Fruit fly (Drosophila melanogaster) whole organism, pupa: ENCODE results near the gene Tengl3.
A peak's percentile ranks its signal among the peaks of the same experiment; 100 is the strongest.

ENCODE experiments used
- CG10348 ChIP-seq: fragments of 200-800 bp; sonication (Bioruptor generic); IDR thresholded peaks from 2 replicates; pipeline ENCODE4 v1.3.6; 2022; ENCODE audit warnings: missing biosample characterization, missing genetic modification characterization
- CG12605 ChIP-seq: fragments of 200-800 bp; sonication (Bioruptor generic); IDR thresholded peaks from 2 replicates; pipeline ENCODE4 v1.3.6; 2022; ENCODE audit warnings: missing biosample characterization, missing genetic modification characterization
- CG13204 ChIP-seq: fragments of 200-800 bp; sonication (Bioruptor generic); optimal IDR thresholded peaks from 2 replicates; lab custom pipeline; 2018; ENCODE audit warnings: missing biosample characterization, mild to moderate bottlenecking, missing genetic modification characterization, moderate library complexity
- CG14655 ChIP-seq: fragments of 200-800 bp; sonication (Bioruptor generic); optimal IDR thresholded peaks from 3 replicates; lab custom pipeline; 2017; ENCODE audit warnings: mild to moderate bottlenecking, missing biosample characterization, missing genetic modification reagents, missing genetic modification characterization
- CG15710 ChIP-seq: fragments of 200-800 bp; sonication (Bioruptor generic); optimal IDR thresholded peaks from 2 replicates; lab custom pipeline; 2018; ENCODE audit warnings: missing biosample characterization, mild to moderate bottlenecking, missing genetic modification characterization, moderate library complexity
- CG17806 ChIP-seq: fragments of 200-800 bp; sonication (Bioruptor generic); optimal IDR thresholded peaks from 2 replicates; lab custom pipeline; 2018; ENCODE audit warnings: missing biosample characterization, mild to moderate bottlenecking, missing genetic modification characterization, moderate library complexity
- CG32121 ChIP-seq: fragments of 200-800 bp; sonication (Bioruptor generic); IDR thresholded peaks from 2 replicates; pipeline ENCODE4 v1.3.6; 2022; ENCODE audit warnings: missing biosample characterization, missing genetic modification characterization
- CG34367 ChIP-seq: fragments of 200-800 bp; sonication (Bioruptor generic); optimal IDR thresholded peaks from 2 replicates; lab custom pipeline; 2018; ENCODE audit warnings: missing biosample characterization, mild to moderate bottlenecking, missing genetic modification characterization
- CG4496 ChIP-seq: fragments of 200-800 bp; sonication (Bioruptor generic); IDR thresholded peaks from 3 replicates; pipeline ENCODE4 v1.3.6; 2022; ENCODE audit warnings: missing biosample characterization, missing genetic modification characterization
- CG8159 ChIP-seq: fragments of 200-800 bp; sonication (Bioruptor generic); optimal IDR thresholded peaks from 3 replicates; lab custom pipeline; 2018; ENCODE audit warnings: missing biosample characterization, mild to moderate bottlenecking, missing genetic modification characterization, moderate library complexity
- CG8301 ChIP-seq: fragments of 200-800 bp; sonication (Bioruptor generic); optimal IDR thresholded peaks from 2 replicates; lab custom pipeline; 2018; ENCODE audit warnings: missing biosample characterization, mild to moderate bottlenecking, missing genetic modification characterization
- CG9948 ChIP-seq: fragments of 200-800 bp; sonication (Bioruptor generic); optimal IDR thresholded peaks from 2 replicates; lab custom pipeline; 2018; ENCODE audit warnings: missing biosample characterization, mild to moderate bottlenecking, missing genetic modification characterization, moderate library complexity
- D1 ChIP-seq: fragments of 200-800 bp; sonication (Bioruptor generic); optimal IDR thresholded peaks from 2 replicates; lab custom pipeline; 2018; ENCODE audit warnings: missing biosample characterization, mild to moderate bottlenecking, missing genetic modification characterization, moderate library complexity
- EcR ChIP-seq: fragments of 200-800 bp; sonication (Bioruptor generic); optimal IDR thresholded peaks from 3 replicates; lab custom pipeline; 2019; ENCODE audit warnings: missing biosample characterization, missing genetic modification characterization, mild to moderate bottlenecking, moderate library complexity, missing genetic modification reagents
- Ets98B ChIP-seq: fragments of 200-800 bp; sonication (Bioruptor generic); IDR thresholded peaks from 2 replicates; pipeline ENCODE4 v1.3.6; 2022; ENCODE audit warnings: missing biosample characterization, missing genetic modification characterization
- Pif1A ChIP-seq: fragments of 200-800 bp; sonication (Bioruptor generic); optimal IDR thresholded peaks from 3 replicates; lab custom pipeline; 2016; ENCODE audit warnings: missing biosample characterization, missing genetic modification characterization
- Pif1B ChIP-seq: fragments of 200-800 bp; sonication (Bioruptor generic); optimal IDR thresholded peaks from 3 replicates; lab custom pipeline; 2016; ENCODE audit warnings: missing biosample characterization, missing genetic modification characterization
- Snoo ChIP-seq: fragments of 200-800 bp; sonication (Bioruptor generic); optimal IDR thresholded peaks from 3 replicates; lab custom pipeline; 2017; ENCODE audit warnings: missing biosample characterization, mild to moderate bottlenecking, missing genetic modification characterization, inconsistent platforms
- fd96Ca ChIP-seq: fragments of 200-800 bp; sonication (Bioruptor generic); IDR thresholded peaks from 3 replicates; pipeline ENCODE4 v1.3.6; 2022; ENCODE audit warnings: missing biosample characterization, missing genetic modification characterization
- gl ChIP-seq: fragments of 200-800 bp; sonication (Bioruptor generic); optimal IDR thresholded peaks from 2 replicates; lab custom pipeline; 2018; ENCODE audit warnings: missing biosample characterization, mild to moderate bottlenecking, missing genetic modification characterization
- rn ChIP-seq: fragments of 200-800 bp; sonication (Bioruptor generic); IDR thresholded peaks from 2 replicates; pipeline ENCODE4 v1.3.6; 2022; ENCODE audit warnings: missing biosample characterization, missing genetic modification characterization

Tengl3 gene

DNA sequence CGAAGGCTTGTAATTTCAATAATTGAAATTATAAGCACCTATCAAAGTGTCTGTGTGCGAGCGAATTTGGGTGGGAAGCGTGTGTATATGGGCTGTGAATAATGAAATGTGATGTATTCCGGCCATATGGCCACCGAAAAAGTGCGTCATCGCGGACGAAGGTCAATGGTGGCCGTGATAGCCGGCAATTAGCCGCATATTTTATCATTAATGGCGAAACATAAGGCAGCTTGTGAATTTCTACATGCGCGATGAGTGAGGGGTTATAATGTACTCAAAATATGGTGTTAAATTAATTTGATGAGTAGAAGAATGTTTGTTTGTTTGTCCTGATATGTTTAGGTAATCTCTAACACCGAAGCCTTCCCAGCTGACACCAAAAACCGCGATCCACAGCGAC lies 46.6 kb downstream of the Tengl3 start:
- TF ChIP-seq EcR (GFP tag; lab: Kevin White, UChicago) (no peak), CG12605 (GFP tag; lab: Robert Waterston, UW) (no peak), CG4496 (GFP tag; lab: Robert Waterston, UW) (no peak), CG8159 (no peak), rn (GFP tag; lab: Robert Waterston, UW) (no peak), Pif1A (GFP tag; lab: Kevin White, UChicago) (no peak), D1 (tag; lab: Kevin White, UChicago) (no peak), CG8301 (no peak), CG17806 (tag; lab: Kevin White, UChicago) (no peak), CG10348 (GFP tag; lab: Robert Waterston, UW) (no peak)
- TF ChIP-seq, all 21 proteins: peak for 0

DNA sequence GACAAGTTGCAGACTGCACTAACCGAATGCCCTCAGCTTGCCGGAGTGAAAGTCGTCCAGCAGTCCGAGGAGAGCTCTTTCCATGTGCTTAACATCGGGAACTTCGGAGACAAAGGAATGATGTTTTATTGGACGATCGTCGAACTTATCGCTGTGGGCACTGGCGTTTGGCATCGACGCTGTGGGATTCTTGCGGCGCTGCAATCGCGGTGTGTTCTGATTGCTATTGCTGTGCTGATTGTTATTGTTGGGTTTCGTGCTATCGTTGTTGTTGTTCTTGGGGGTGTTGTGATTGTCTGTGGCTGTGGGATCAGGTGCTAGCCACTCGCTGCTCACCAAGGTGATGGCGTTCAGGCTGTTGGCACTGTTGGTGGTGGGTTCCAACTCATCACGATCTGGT lies 47.4 kb downstream of the Tengl3 start:
- no peak for TF ChIP-seq CG13204 (GFP tag; lab: Kevin White, UChicago)
- TF ChIP-seq CG15710 (tag; lab: Kevin White, UChicago) = no peak
- no peak for TF ChIP-seq CG8159
- TF ChIP-seq CG17806 (tag; lab: Kevin White, UChicago) = no peak
- TF ChIP-seq, all 21 proteins: peak for 0

DNA sequence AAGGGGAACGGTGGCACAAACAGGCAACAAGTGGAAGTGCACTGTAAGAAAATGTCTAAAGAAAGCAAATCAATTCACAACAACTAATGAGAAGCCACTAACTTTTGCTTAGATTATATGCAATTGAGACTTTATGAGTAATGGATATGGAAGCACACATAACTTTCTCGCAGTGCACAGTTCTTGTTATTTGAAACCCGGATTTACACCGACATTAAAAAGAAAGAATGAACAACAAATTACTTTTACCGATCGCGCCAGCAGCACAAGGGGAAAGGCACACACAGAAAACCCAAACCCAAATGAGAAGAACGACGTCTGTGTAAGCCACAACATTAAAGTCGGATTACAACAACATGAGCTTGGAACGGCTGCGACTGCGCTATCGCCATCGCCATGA lies 49.0 kb downstream of the Tengl3 start:
- TF ChIP-seq CG8301 (peak; percentile 78), gl (tag; lab: Kevin White, UChicago) (no peak), fd96Ca (GFP tag; lab: Robert Waterston, UW) (peak; percentile 62; the same call in 2 of the 3 replicates), CG32121 (GFP tag; lab: Robert Waterston, UW) (no peak), CG17806 (tag; lab: Kevin White, UChicago) (peak; percentile 56), Pif1A (GFP tag; lab: Kevin White, UChicago) (peak; percentile 71), CG14655 (GFP tag; lab: Kevin White, UChicago) (peak; percentile 77), CG10348 (GFP tag; lab: Robert Waterston, UW) (0 out of 2 replicates have a peak, but pooled peaks have one; percentile 20), CG13204 (GFP tag; lab: Kevin White, UChicago) (no peak), D1 (tag; lab: Kevin White, UChicago) (no peak), CG12605 (GFP tag; lab: Robert Waterston, UW) (peak; percentile 59; the same call in 1 of the 2 replicates), CG4496 (GFP tag; lab: Robert Waterston, UW) (peak; percentile 81), Ets98B (GFP tag; lab: Robert Waterston, UW) (peak; percentile 58), CG9948 (tag; lab: Kevin White, UChicago) (peak; percentile 45), CG15710 (tag; lab: Kevin White, UChicago) (peak; percentile 36), Snoo (tag; lab: Kevin White, UChicago) (peak; percentile 82), EcR (GFP tag; lab: Kevin White, UChicago) (no peak), CG8159 (peak; percentile 48), CG34367 (tag; lab: Kevin White, UChicago) (peak; percentile 28), Pif1B (GFP tag; lab: Kevin White, UChicago) (peak; percentile 64), rn (GFP tag; lab: Robert Waterston, UW) (no peak)

DNA sequence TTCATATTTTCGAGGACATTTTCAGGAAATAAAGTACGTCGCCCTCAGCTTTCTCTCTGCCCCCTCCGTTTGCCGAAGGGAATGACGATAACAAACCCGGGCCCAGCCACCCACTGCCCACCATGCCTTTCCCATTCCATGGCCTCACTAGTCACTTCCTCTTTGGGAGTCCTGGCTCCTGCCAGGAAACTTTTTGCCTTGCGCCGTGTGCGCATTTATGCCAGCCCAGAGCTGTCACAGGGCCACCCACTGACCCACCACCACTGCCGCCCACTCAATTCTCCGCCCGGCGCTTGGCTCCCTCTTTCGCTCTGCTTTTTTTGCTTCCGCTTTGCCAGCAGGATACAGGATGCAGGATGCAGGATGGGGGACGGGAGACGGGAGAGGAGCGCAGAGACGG lies 50.6 kb downstream of the Tengl3 start:
- TF ChIP-seq CG34367 (tag; lab: Kevin White, UChicago) (no peak), CG4496 (GFP tag; lab: Robert Waterston, UW) (no peak), CG9948 (tag; lab: Kevin White, UChicago) (no peak), CG32121 (GFP tag; lab: Robert Waterston, UW) (no peak), D1 (tag; lab: Kevin White, UChicago) (no peak), Pif1A (GFP tag; lab: Kevin White, UChicago) (no peak), CG8159 (no peak), CG12605 (GFP tag; lab: Robert Waterston, UW) (no peak), Pif1B (GFP tag; lab: Kevin White, UChicago) (no peak), Ets98B (GFP tag; lab: Robert Waterston, UW) (no peak), CG8301 (no peak), fd96Ca (GFP tag; lab: Robert Waterston, UW) (no peak), EcR (GFP tag; lab: Kevin White, UChicago) (no peak), rn (GFP tag; lab: Robert Waterston, UW) (no peak), CG10348 (GFP tag; lab: Robert Waterston, UW) (no peak)
